Worm (Caenorhabditis elegans) whole organism, L1 larva: ENCODE measurements around the gene twk-3.

Source experiments
- C34B4.2 ChIP-seq: sonication (generic microtip); optimal IDR thresholded peaks from 2 replicates; lab custom pipeline; 2017; ENCODE audit warnings: mild to moderate bottlenecking, missing genetic modification characterization, missing compliant biosample characterization
- ceh-82 ChIP-seq, 3 experiments: fragments of 150-350 bp in 1 of 3; sonication (generic microtip) in 2 of 3; optimal IDR thresholded peaks; 2 replicates each; lab custom pipeline; 2014 to 2017; ENCODE audit warnings: missing biosample characterization in 3 of 3, missing genetic modification characterization in 3 of 3
- dpl-1 ChIP-seq, 3 experiments: fragments of 150-350 bp in 2 of 3; sonication (generic microtip) in 1 of 3; optimal IDR thresholded peaks; 2 replicates each; lab custom pipeline; 2014 to 2017; ENCODE audit warnings: missing biosample characterization in 3 of 3, missing genetic modification characterization in 3 of 3, missing genetic modification reagents in 3 of 3
- fkh-8 ChIP-seq: sonication (generic microtip); optimal IDR thresholded peaks from 2 replicates; lab custom pipeline; 2016; ENCODE audit warnings: mild to moderate bottlenecking, missing genetic modification characterization, missing compliant biosample characterization
- irx-1 ChIP-seq: sonication (generic microtip); optimal IDR thresholded peaks from 2 replicates; lab custom pipeline; 2016; ENCODE audit warnings: missing genetic modification characterization, missing compliant biosample characterization
- lin-13 ChIP-seq: fragments of 150-350 bp; optimal IDR thresholded peaks from 2 replicates; lab custom pipeline; 2014; ENCODE audit warnings: missing biosample characterization, missing genetic modification reagents, missing genetic modification characterization
- lin-35 ChIP-seq, 2 experiments: fragments of 150-350 bp; optimal IDR thresholded peaks; 2 replicates each; lab custom pipeline; 2014; ENCODE audit warnings: missing biosample characterization in 2 of 2, missing genetic modification characterization in 2 of 2, missing genetic modification reagents in 2 of 2
- lin-39 ChIP-seq: fragments of 150-350 bp; optimal IDR thresholded peaks from 2 replicates; lab custom pipeline; 2014; ENCODE audit warnings: missing biosample characterization, missing genetic modification reagents, missing genetic modification characterization
- lir-3 ChIP-seq: sonication (generic microtip); optimal IDR thresholded peaks from 2 replicates; lab custom pipeline; 2016; ENCODE audit warnings: mild to moderate bottlenecking, missing genetic modification characterization, moderate library complexity, missing compliant biosample characterization; ENCODE audit not compliant: poor library complexity
- nhr-11 ChIP-seq: fragments of 150-350 bp; optimal IDR thresholded peaks from 2 replicates; lab custom pipeline; 2014; ENCODE audit warnings: missing biosample characterization, missing genetic modification characterization
- skn-1 ChIP-seq: fragments of 150-350 bp; optimal IDR thresholded peaks from 2 replicates; lab custom pipeline; 2014; ENCODE audit warnings: missing biosample characterization, missing genetic modification characterization
- sox-4 ChIP-seq: sonication (generic microtip); optimal IDR thresholded peaks from 2 replicates; lab custom pipeline; 2016; ENCODE audit warnings: missing genetic modification characterization, missing compliant biosample characterization
- unc-62 ChIP-seq: fragments of 150-350 bp; optimal IDR thresholded peaks from 2 replicates; lab custom pipeline; 2014; ENCODE audit warnings: missing biosample characterization, missing genetic modification reagents, missing genetic modification characterization
- ztf-11 ChIP-seq, 2 experiments: sonication (generic microtip); optimal IDR thresholded peaks; 2 replicates each; lab custom pipeline; 2016 to 2017; ENCODE audit warnings: missing genetic modification characterization in 2 of 2, missing biosample characterization in 1 of 2, missing compliant biosample characterization in 1 of 2

ce11 chrII:8181437-8181836 is 31.1 kb downstream of the twk-3 start, which contains the start of gene dylt-3:
- TF ChIP-seq fkh-8 (tag; lab: Kevin White, UChicago) (no peak), irx-1 (tag; lab: Kevin White, UChicago) (no peak), dpl-1 (GFP tag; optimal IDR thresholded peaks at IDR 0.05; lab: Kevin White, UChicago) (no peak), ceh-82 (tag; optimal IDR thresholded peaks at IDR 0.05; lab: Kevin White, UChicago) (no peak), lin-35 (GFP tag; optimal IDR thresholded peaks at IDR 0.05; lab: Kevin White, UChicago) (no peak), lin-13 (GFP tag; lab: Kevin White, UChicago) (no peak), ztf-11 (tag; optimal IDR thresholded peaks at IDR 0.05; lab: Kevin White, UChicago) (no peak), lir-3 (tag; lab: Kevin White, UChicago) (no peak), nhr-11 (tag; lab: Kevin White, UChicago) (no peak), C34B4.2 (no peak), skn-1 (tag; lab: Kevin White, UChicago) (no peak), lin-39 (tag; lab: Kevin White, UChicago) (no peak), sox-4 (tag; lab: Kevin White, UChicago) (no peak), unc-62 (GFP tag; lab: Kevin White, UChicago) (no peak)
